Fruit fly (Drosophila melanogaster): ENCODE measurements around the gene aspr.

The aspr gene

DNA sequence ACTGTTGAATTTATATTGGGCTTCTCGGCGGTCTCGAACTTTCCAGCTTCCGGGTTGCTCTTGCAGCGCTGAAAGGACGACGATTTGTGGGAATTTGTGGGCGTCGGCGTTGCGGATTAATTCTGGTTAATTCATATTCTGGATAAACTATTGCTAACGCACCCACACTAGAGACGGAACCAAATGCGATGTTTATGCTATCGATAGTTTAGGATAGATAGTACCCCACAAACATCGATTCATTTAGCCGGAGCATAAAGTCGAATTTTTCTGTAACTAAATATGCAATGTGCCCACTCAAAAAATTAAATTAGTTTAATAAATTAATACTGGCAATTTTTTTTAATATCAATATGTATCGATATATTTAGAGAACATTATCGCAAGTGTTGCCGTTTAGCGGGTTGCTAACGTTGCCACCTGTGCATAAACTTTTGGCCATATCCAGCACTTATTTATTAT lies 11.8 kb downstream of the aspr start, which contains the start of gene Rab35 (continued):
- TF ChIP-seq tio (GFP tag; optimal IDR thresholded peaks at IDR 0.05): no peak
- TF ChIP-seq vnd (GFP tag; IDR thresholded peaks at IDR 0.05; ENCODE audit: partially characterized antibody): peak; percentile 94
- TF ChIP-seq ERR (GFP tag; optimal IDR thresholded peaks at IDR 0.05): no peak
- TF ChIP-seq dm (GFP tag; optimal IDR thresholded peaks at IDR 0.05): no peak
- TF ChIP-seq CG6654 (GFP tag; optimal IDR thresholded peaks at IDR 0.05): no peak
- TF ChIP-seq Usf (GFP tag; optimal IDR thresholded peaks at IDR 0.05): no peak
- TF ChIP-seq fd3F (GFP tag; optimal IDR thresholded peaks at IDR 0.05): no peak
- TF ChIP-seq Rx (GFP tag; IDR thresholded peaks at IDR 0.05): no peak
- TF ChIP-seq dimm (GFP tag; IDR thresholded peaks at IDR 0.05): no peak
- peak; percentile 54 for TF ChIP-seq stwl (tag; optimal IDR thresholded peaks at IDR 0.05)
- TF ChIP-seq CG12299 (tag; optimal IDR thresholded peaks at IDR 0.05): no peak
- TF ChIP-seq Dfd (GFP tag; optimal IDR thresholded peaks at IDR 0.05): no peak
- no peak for TF ChIP-seq CG11093 (GFP tag; IDR thresholded peaks at IDR 0.05)
- peak; percentile 72; the same call in 1 of the 4 replicates for TF ChIP-seq chinmo (GFP tag; IDR thresholded peaks at IDR 0.05; ENCODE audit: partially characterized antibody)
- TF ChIP-seq Nf-YA (GFP tag; IDR thresholded peaks at IDR 0.05): no peak
- TF ChIP-seq CG1602 (GFP tag; optimal IDR thresholded peaks at IDR 0.05): no peak
- TF ChIP-seq CG10543 (GFP tag; optimal IDR thresholded peaks at IDR 0.05): no peak
- no peak for TF ChIP-seq her (GFP tag; optimal IDR thresholded peaks at IDR 0.05)
- no peak for TF ChIP-seq Deaf1 (tag; optimal IDR thresholded peaks at IDR 0.05)
- peak; percentile 66 for TF ChIP-seq Med (GFP tag)
- TF ChIP-seq E2f2 (GFP tag; IDR thresholded peaks at IDR 0.05): peak; percentile 90
- TF ChIP-seq btn (GFP tag; optimal IDR thresholded peaks at IDR 0.05): no peak
- no peak for TF ChIP-seq exex (tag; optimal IDR thresholded peaks at IDR 0.05)
- peak; percentile 7 for TF ChIP-seq CG7839 (tag; optimal IDR thresholded peaks at IDR 0.05)
- TF ChIP-seq Fer1 (GFP tag; optimal IDR thresholded peaks at IDR 0.05): no peak
- TF ChIP-seq CG12744 (GFP tag; optimal IDR thresholded peaks at IDR 0.05): no peak
- no peak for TF ChIP-seq NC2α (GFP tag; optimal IDR thresholded peaks at IDR 0.05)
- no peak for TF ChIP-seq ap (GFP tag; IDR thresholded peaks at IDR 0.05)
- TF ChIP-seq CG6813 (GFP tag; optimal IDR thresholded peaks at IDR 0.05): no peak
- no peak for TF ChIP-seq NC2β (GFP tag; optimal IDR thresholded peaks at IDR 0.05)
- no peak for TF ChIP-seq PHDP (tag; optimal IDR thresholded peaks at IDR 0.05)
- TF ChIP-seq CG9876 (GFP tag; optimal IDR thresholded peaks at IDR 0.05): no peak
- TF ChIP-seq Ravus (GFP tag; IDR thresholded peaks at IDR 0.05): no peak
- peak; percentile 10 for TF ChIP-seq Mad (GFP tag; optimal IDR thresholded peaks at IDR 0.05)
- no peak for TF ChIP-seq tup (GFP tag; optimal IDR thresholded peaks at IDR 0.05)
- no peak for TF ChIP-seq CG17385 (GFP tag; optimal IDR thresholded peaks at IDR 0.05)
- no peak for TF ChIP-seq chif (GFP tag; optimal IDR thresholded peaks at IDR 0.05)
- no peak for TF ChIP-seq CG17328 (GFP tag; IDR thresholded peaks at IDR 0.05)
- peak; percentile 95 for TF ChIP-seq CG16813 (GFP tag; IDR thresholded peaks at IDR 0.05; ENCODE audit: partially characterized antibody)
- TF ChIP-seq Lpt (GFP tag; optimal IDR thresholded peaks at IDR 0.05): no peak
- no peak for TF ChIP-seq CG10979 (tag; optimal IDR thresholded peaks at IDR 0.05)
- TF ChIP-seq sqz (GFP tag; optimal IDR thresholded peaks at IDR 0.05): no peak
- no peak for TF ChIP-seq CG5953 (GFP tag; IDR thresholded peaks at IDR 0.05)
- TF ChIP-seq CG1792 (GFP tag; optimal IDR thresholded peaks at IDR 0.05): no peak
- TF ChIP-seq en (GFP tag; optimal IDR thresholded peaks at IDR 0.05): no peak
- no peak for TF ChIP-seq gro (GFP tag; optimal IDR thresholded peaks at IDR 0.05)
- peak; percentile 25 for TF ChIP-seq lab (GFP tag; optimal IDR thresholded peaks at IDR 0.05)
- TF ChIP-seq CoRest (tag; optimal IDR thresholded peaks at IDR 0.05): peak; percentile 30
- TF ChIP-seq row (GFP tag; IDR thresholded peaks at IDR 0.05): peak; percentile 65
- TF ChIP-seq sim (GFP tag; IDR thresholded peaks at IDR 0.05): no peak
- no peak for TF ChIP-seq vfl (GFP tag; optimal IDR thresholded peaks at IDR 0.05)
- TF ChIP-seq ara (GFP tag; IDR thresholded peaks at IDR 0.05): no peak

Measured in whole organism, embryonic.